Worm (Caenorhabditis elegans) whole organism, young adult: Measurements from ENCODE around the gene fbxa-167.

Source experiments
- C06A6.2 ChIP-seq: fragments of 200-800 bp; sonication (Bioruptor generic); conservative IDR thresholded peaks from 2 replicates; pipeline ENCODE4 v1.3.6; 2022; ENCODE audit warnings: missing genetic modification characterization, missing compliant biosample characterization
- F10E7.11 ChIP-seq: sonication (generic microtip); optimal IDR thresholded peaks from 2 replicates; lab custom pipeline; 2017; ENCODE audit warnings: mild to moderate bottlenecking, missing genetic modification characterization, moderate library complexity, missing compliant biosample characterization
- F39B2.1 ChIP-seq: fragments of 200-800 bp; sonication (Bioruptor generic); IDR thresholded peaks from 2 replicates; pipeline ENCODE4 v1.3.6; 2022; ENCODE audit warnings: missing genetic modification reagents, missing genetic modification characterization, missing compliant biosample characterization
- F49E8.2 ChIP-seq: sonication (generic microtip); optimal IDR thresholded peaks from 3 replicates; lab custom pipeline; 2017; ENCODE audit warnings: missing genetic modification characterization, mild to moderate bottlenecking, missing compliant biosample characterization, antibody characterized with exemption, moderate library complexity; ENCODE audit not compliant: insufficient read depth
- K12H6.12 ChIP-seq: fragments of 200-800 bp; sonication (Bioruptor generic); optimal IDR thresholded peaks from 2 replicates; lab custom pipeline; 2018; ENCODE audit warnings: mild to moderate bottlenecking, missing genetic modification characterization, missing compliant biosample characterization
- Y53G8AR.9 ChIP-seq: fragments of 200-800 bp; sonication (Bioruptor generic); conservative IDR thresholded peaks from 2 replicates; pipeline ENCODE4 v1.3.6; 2022; ENCODE audit warnings: missing genetic modification reagents, missing genetic modification characterization, missing compliant biosample characterization
- aptf-2 ChIP-seq: fragments of 200-800 bp; sonication (Bioruptor generic); conservative IDR thresholded peaks from 2 replicates; pipeline ENCODE4 v1.3.6; 2022; ENCODE audit warnings: missing genetic modification reagents, missing genetic modification characterization, missing compliant biosample characterization
- attf-5 ChIP-seq: fragments of 200-800 bp; sonication (Bioruptor generic); optimal IDR thresholded peaks from 2 replicates; lab custom pipeline; 2018; ENCODE audit warnings: mild to moderate bottlenecking, missing genetic modification characterization, missing compliant biosample characterization
- bed-1 ChIP-seq: fragments of 200-800 bp; sonication (Bioruptor generic); IDR thresholded peaks from 2 replicates; pipeline ENCODE4 v1.3.6; 2022; ENCODE audit warnings: missing genetic modification reagents, missing genetic modification characterization, missing compliant biosample characterization
- ccch-3 ChIP-seq: fragments of 200-800 bp; sonication (Bioruptor generic); optimal IDR thresholded peaks from 2 replicates; lab custom pipeline; 2018; ENCODE audit warnings: mild to moderate bottlenecking, missing genetic modification characterization, missing compliant biosample characterization
- ceh-91 ChIP-seq: fragments of 200-800 bp; sonication (Bioruptor generic); IDR thresholded peaks from 2 replicates; pipeline ENCODE4 v1.3.6; 2022; ENCODE audit warnings: missing genetic modification reagents, missing genetic modification characterization, missing compliant biosample characterization
- ekl-4 ChIP-seq: fragments of 200-800 bp; sonication (Bioruptor generic); IDR thresholded peaks from 2 replicates; pipeline ENCODE4 v1.3.6; 2022; ENCODE audit warnings: missing genetic modification reagents, missing genetic modification characterization, missing compliant biosample characterization
- fkh-3 ChIP-seq: sonication (generic microtip); optimal IDR thresholded peaks from 2 replicates; lab custom pipeline; 2016; ENCODE audit warnings: mild to moderate bottlenecking, missing genetic modification characterization, missing compliant biosample characterization
- gei-17 ChIP-seq: fragments of 200-800 bp; sonication (Bioruptor generic); optimal IDR thresholded peaks from 2 replicates; lab custom pipeline; 2018; ENCODE audit warnings: mild to moderate bottlenecking, missing genetic modification characterization, missing compliant biosample characterization
- him-1 ChIP-seq: sonication (generic microtip); optimal IDR thresholded peaks from 2 replicates; lab custom pipeline; 2016; ENCODE audit warnings: missing genotype, missing genetic modification reagents, missing genetic modification characterization, missing compliant biosample characterization
- hlh-26 ChIP-seq: fragments of 200-800 bp; sonication (Bioruptor generic); conservative IDR thresholded peaks from 2 replicates; pipeline ENCODE4 v1.3.6; 2022; ENCODE audit warnings: missing genetic modification reagents, missing genetic modification characterization, missing compliant biosample characterization
- hmg-1.2 ChIP-seq: fragments of 200-800 bp; sonication (Bioruptor generic); IDR thresholded peaks from 2 replicates; pipeline ENCODE4 v1.3.6; 2022; ENCODE audit warnings: missing genetic modification reagents, missing genetic modification characterization, missing compliant biosample characterization
- let-526 ChIP-seq: fragments of 200-800 bp; sonication (Bioruptor generic); IDR thresholded peaks from 2 replicates; pipeline ENCODE4 v1.3.6; 2022; ENCODE audit warnings: missing genetic modification reagents, missing genetic modification characterization, missing compliant biosample characterization
- lin-26 ChIP-seq: fragments of 200-800 bp; sonication (Bioruptor generic); IDR thresholded peaks from 2 replicates; pipeline ENCODE4 v1.3.6; 2022; ENCODE audit warnings: missing genetic modification reagents, missing genetic modification characterization, missing compliant biosample characterization
- lin-35 ChIP-seq, 3 experiments: fragments of 150-350 bp in 2 of 3; sonication (generic microtip) in 1 of 3; optimal IDR thresholded peaks; 2 replicates each; lab custom pipeline; 2014 to 2018; ENCODE audit warnings: missing biosample characterization in 3 of 3, missing genetic modification characterization in 3 of 3, missing genetic modification reagents in 3 of 3
- lin-40 ChIP-seq: sonication (generic microtip); optimal IDR thresholded peaks from 2 replicates; lab custom pipeline; 2016; ENCODE audit warnings: missing genetic modification characterization, mild to moderate bottlenecking, missing compliant biosample characterization, missing genotype, missing genetic modification reagents
- madf-10 ChIP-seq: sonication (generic microtip); optimal IDR thresholded peaks from 2 replicates; lab custom pipeline; 2016; ENCODE audit warnings: mild to moderate bottlenecking, missing genetic modification characterization, missing compliant biosample characterization
- mel-28 ChIP-seq: sonication (generic microtip); optimal IDR thresholded peaks from 2 replicates; lab custom pipeline; 2016; ENCODE audit warnings: borderline replicate concordance, mild to moderate bottlenecking, missing genetic modification characterization, missing compliant biosample characterization
- nhr-80 ChIP-seq: sonication (generic microtip); optimal IDR thresholded peaks from 2 replicates; lab custom pipeline; 2016; ENCODE audit warnings: missing genetic modification characterization, missing compliant biosample characterization
- pbrm-1 ChIP-seq: fragments of 200-800 bp; sonication (Bioruptor generic); IDR thresholded peaks from 2 replicates; pipeline ENCODE4 v1.3.6; 2022; ENCODE audit warnings: missing genetic modification reagents, missing genetic modification characterization, missing compliant biosample characterization
- rec-8 ChIP-seq, 2 experiments: sonication (generic microtip); optimal IDR thresholded peaks; 2 replicates each; lab custom pipeline; 2016; ENCODE audit warnings: mild to moderate bottlenecking in 2 of 2, missing genetic modification characterization in 2 of 2, missing genetic modification reagents in 2 of 2, missing genotype in 2 of 2, missing biosample characterization in 1 of 2, missing compliant biosample characterization in 1 of 2, moderate library complexity in 1 of 2
- sea-2 ChIP-seq: fragments of 200-800 bp; sonication (Bioruptor generic); IDR thresholded peaks from 2 replicates; pipeline ENCODE4 v1.3.6; 2022; ENCODE audit warnings: missing genetic modification characterization, missing compliant biosample characterization
- somi-1 ChIP-seq: fragments of 200-800 bp; sonication (Bioruptor generic); optimal IDR thresholded peaks from 2 replicates; lab custom pipeline; 2018; ENCODE audit warnings: mild to moderate bottlenecking, missing genetic modification characterization, missing compliant biosample characterization
- zfh-2 ChIP-seq: fragments of 200-800 bp; sonication (Bioruptor generic); conservative IDR thresholded peaks from 2 replicates; pipeline ENCODE4 v1.3.6; 2022; ENCODE audit warnings: missing genetic modification reagents, missing genetic modification characterization, missing compliant biosample characterization
- zim-3 ChIP-seq: sonication (generic microtip); optimal IDR thresholded peaks from 2 replicates; lab custom pipeline; 2017; ENCODE audit warnings: mild to moderate bottlenecking, missing genetic modification characterization, moderate library complexity, missing compliant biosample characterization
- ztf-22 ChIP-seq: fragments of 200-800 bp; sonication (Bioruptor generic); optimal IDR thresholded peaks from 2 replicates; lab custom pipeline; 2018; ENCODE audit warnings: mild to moderate bottlenecking, missing genetic modification characterization, moderate library complexity, missing compliant biosample characterization
- ztf-25 ChIP-seq: fragments of 200-800 bp; sonication (Bioruptor generic); IDR thresholded peaks from 2 replicates; pipeline ENCODE4 v1.3.6; 2022; ENCODE audit warnings: missing genetic modification reagents, missing genetic modification characterization, missing compliant biosample characterization
- ztf-26 ChIP-seq: sonication (generic microtip); optimal IDR thresholded peaks from 2 replicates; lab custom pipeline; 2017; ENCODE audit warnings: missing genetic modification characterization, missing compliant biosample characterization
- ztf-6 ChIP-seq: fragments of 200-800 bp; sonication (Bioruptor generic); IDR thresholded peaks from 2 replicates; pipeline ENCODE4 v1.3.6; 2022; ENCODE audit warnings: missing genetic modification reagents, missing genetic modification characterization, missing compliant biosample characterization

Gene fbxa-167

ce11 chrII:13673605-13674193 is 32.4 kb downstream of the fbxa-167 start (continued):
- no peak for TF ChIP-seq zim-3
- peak; percentile 24 for TF ChIP-seq K12H6.12
- no peak for TF ChIP-seq ekl-4 (GFP tag; lab: Robert Waterston, UW)

- TF ChIP-seq ztf-22 (GFP tag; lab: Kevin White, UChicago) (no peak), lin-35 (GFP tag; optimal IDR thresholded peaks at IDR 0.05; lab: Kevin White, UChicago) (no peak), madf-10 (tag; lab: Kevin White, UChicago) (no peak), fkh-3 (tag; lab: Kevin White, UChicago) (no peak), zfh-2 (GFP tag; lab: Robert Waterston, UW) (no peak), rec-8 (tag; optimal IDR thresholded peaks at IDR 0.05; lab: Kevin White, UChicago) (no peak), F10E7.11 (tag; lab: Kevin White, UChicago) (no peak), C06A6.2 (no peak), ztf-6 (no peak), bed-1 (GFP tag; lab: Robert Waterston, UW) (no peak), attf-5 (no peak), ceh-91 (GFP tag; lab: Robert Waterston, UW) (no peak)
Observed at ce11 chrII:13675212-13675611, 33.9 kb downstream of the fbxa-167 start.

DNA sequence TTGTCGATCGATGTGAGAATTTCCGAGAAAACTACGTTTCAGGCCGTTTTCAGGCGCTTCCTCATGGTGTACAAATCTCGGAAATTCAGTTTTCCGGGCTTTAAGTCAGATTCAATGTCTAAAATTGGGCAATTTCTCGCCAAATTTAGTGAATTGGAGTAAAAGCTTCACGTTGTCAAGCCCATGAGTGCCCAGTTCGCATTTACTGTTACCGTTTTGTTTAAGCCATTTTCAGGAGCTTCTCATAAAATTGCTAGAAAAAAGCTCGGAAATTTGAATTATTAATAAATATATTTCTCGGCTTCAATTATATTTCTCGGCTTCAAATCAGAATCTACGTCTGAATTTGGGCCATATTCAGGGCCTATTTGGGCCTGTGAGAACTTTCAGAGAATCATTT is 36.6 kb downstream of the fbxa-167 start:
- no peak for TF ChIP-seq ccch-3 (GFP tag; lab: Kevin White, UChicago)
- no peak for TF ChIP-seq ztf-25 (GFP tag; lab: Robert Waterston, UW)
- TF ChIP-seq F49E8.2 (tag; lab: Kevin White, UChicago) = no peak
- TF ChIP-seq pbrm-1 (GFP tag; lab: Robert Waterston, UW) = no peak
- TF ChIP-seq aptf-2 (GFP tag; lab: Robert Waterston, UW) = no peak
- TF ChIP-seq nhr-80 (tag; lab: Kevin White, UChicago) = no peak
- TF ChIP-seq gei-17 (GFP tag; lab: Kevin White, UChicago) = no peak
- no peak for TF ChIP-seq Y53G8AR.9
- no peak for TF ChIP-seq let-526
- no peak for TF ChIP-seq ztf-26 (tag; lab: Kevin White, UChicago)
- TF ChIP-seq sea-2 = no peak
- no peak for TF ChIP-seq mel-28 (tag; lab: Kevin White, UChicago)

DNA sequence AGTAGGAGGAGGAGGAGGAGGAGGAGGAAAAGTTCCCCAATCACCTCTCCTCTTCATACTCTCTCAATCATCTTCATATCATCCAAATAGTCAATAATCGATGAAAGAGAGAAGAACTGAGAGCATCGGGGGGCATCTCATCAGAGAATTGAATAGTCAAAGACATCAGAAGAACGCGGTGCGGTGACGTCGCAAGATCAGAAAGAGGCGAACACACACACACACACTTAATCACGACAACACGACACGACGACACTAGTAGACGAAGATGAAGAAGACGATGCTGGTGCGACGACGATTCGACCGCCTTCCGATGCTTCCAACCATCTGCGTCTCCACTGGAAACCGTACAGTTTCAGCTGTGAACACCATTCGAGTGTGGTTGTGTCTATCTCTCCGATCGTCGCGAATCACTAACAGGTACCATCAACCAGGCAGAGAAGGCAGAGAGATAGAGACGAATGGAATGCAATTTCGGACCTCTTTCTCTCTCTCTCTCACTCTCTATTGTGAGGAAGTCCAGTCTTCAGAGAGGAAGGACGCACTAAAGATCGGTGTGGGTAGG is 37.3 kb downstream of the fbxa-167 start:
- TF ChIP-seq hmg-1.2 (GFP tag; lab: Robert Waterston, UW) = peak; percentile 22; the same call in 1 of the 2 replicates
- no peak for TF ChIP-seq hlh-26
- no peak for TF ChIP-seq F39B2.1 (GFP tag; lab: Robert Waterston, UW)
- TF ChIP-seq somi-1 (GFP tag; lab: Kevin White, UChicago) = peak; percentile 40
- peak; percentile 29 for TF ChIP-seq lin-40
- peak; percentile 15; the same call in 1 of the 2 replicates for TF ChIP-seq zfh-2 (GFP tag; lab: Robert Waterston, UW)
- TF ChIP-seq lin-26 (GFP tag; lab: Robert Waterston, UW) = 0 out of 2 replicates have a peak, but pooled peaks have one; percentile 29
- 0 out of 2 replicates have a peak, but pooled peaks have one; percentile 12 for TF ChIP-seq C06A6.2
- TF ChIP-seq ztf-26 (tag; lab: Kevin White, UChicago) = peak; percentile 66
- no peak for TF ChIP-seq him-1 (tag; lab: Kevin White, UChicago)
